Worm (Caenorhabditis elegans): Measurements from ENCODE around the gene flp-10.

ce11 chrIV:7846386-7846785 is 22.3 kb upstream of the flp-10 start, which contains the start of gene C06A6.2:
- TF ChIP-seq lsy-2 (tag; optimal IDR thresholded peaks at IDR 0.05) (no peak), F44E2.7 (GFP tag; IDR thresholded peaks at IDR 0.05) (no peak), daf-12 (tag; optimal IDR thresholded peaks at IDR 0.05) (no peak), nhr-41 (GFP tag; IDR thresholded peaks at IDR 0.05) (no peak), hmg-1.1 (GFP tag; IDR thresholded peaks at IDR 0.05) (no peak), ztf-11 (tag; optimal IDR thresholded peaks at IDR 0.05) (no peak), ces-1 (GFP tag; optimal IDR thresholded peaks at IDR 0.05) (no peak), Y48G9A.11 (GFP tag; IDR thresholded peaks at IDR 0.05) (no peak)
